Fruit fly (Drosophila melanogaster) whole organism, embryonic: ENCODE data around the gene hook.
A peak's percentile ranks its signal among the peaks of the same experiment; 100 is the strongest.

ENCODE experiments used
- Aef1 ChIP-seq: fragments of 200-800 bp; sonication (Bioruptor generic); IDR thresholded peaks from 3 replicates; pipeline ENCODE4 v1.3.6; 2022; ENCODE audit warnings: missing biosample characterization, missing genetic modification characterization
- Antp ChIP-seq: fragments of 200-800 bp; sonication (Bioruptor generic); optimal IDR thresholded peaks from 3 replicates; lab custom pipeline; 2016; ENCODE audit warnings: missing biosample characterization, missing genetic modification characterization
- Blimp-1 ChIP-seq: fragments of 200-800 bp; sonication (Bioruptor generic); optimal IDR thresholded peaks from 3 replicates; lab custom pipeline; 2018; ENCODE audit warnings: missing biosample characterization, missing genetic modification characterization, mild to moderate bottlenecking, moderate library complexity, missing genetic modification reagents
- C15 ChIP-seq: fragments of 200-800 bp; sonication (Bioruptor generic); IDR thresholded peaks from 3 replicates; pipeline ENCODE4 v1.3.6; 2022; ENCODE audit warnings: missing biosample characterization, missing genetic modification characterization
- CG10274 ChIP-seq: fragments of 200-800 bp; sonication (Bioruptor generic); optimal IDR thresholded peaks from 3 replicates; lab custom pipeline; 2017; ENCODE audit warnings: missing biosample characterization, mild to moderate bottlenecking, missing genetic modification characterization
- CG10543 ChIP-seq: fragments of 200-800 bp; sonication (Bioruptor generic); optimal IDR thresholded peaks from 3 replicates; lab custom pipeline; 2017; ENCODE audit warnings: missing biosample characterization, mild to moderate bottlenecking, missing genetic modification characterization, moderate library complexity
- CG10979 ChIP-seq: fragments of 200-800 bp; sonication (Bioruptor generic); optimal IDR thresholded peaks from 2 replicates; lab custom pipeline; 2018; ENCODE audit warnings: missing biosample characterization, mild to moderate bottlenecking, missing genetic modification characterization, moderate library complexity
- CG11504 ChIP-seq: fragments of 200-800 bp; sonication (Bioruptor generic); optimal IDR thresholded peaks from 3 replicates; lab custom pipeline; 2019; ENCODE audit warnings: missing biosample characterization, mild to moderate bottlenecking, missing genetic modification characterization, moderate library complexity
- CG12659 ChIP-seq: fragments of 200-800 bp; sonication (Bioruptor generic); optimal IDR thresholded peaks from 3 replicates; lab custom pipeline; 2017; ENCODE audit warnings: mild to moderate bottlenecking, missing biosample characterization, missing genetic modification reagents, missing genetic modification characterization
- CG14710 ChIP-seq: fragments of 200-800 bp; sonication (Bioruptor generic); optimal IDR thresholded peaks from 3 replicates; lab custom pipeline; 2019; ENCODE audit warnings: missing biosample characterization, mild to moderate bottlenecking, missing genetic modification characterization, moderate library complexity
- CG15514 ChIP-seq: fragments of 200-800 bp; sonication (Bioruptor generic); optimal IDR thresholded peaks from 3 replicates; lab custom pipeline; 2017; ENCODE audit warnings: missing biosample characterization, missing genetic modification characterization, mild to moderate bottlenecking, moderate library complexity, missing genetic modification reagents
- CG17912 ChIP-seq: fragments of 200-800 bp; sonication (Bioruptor generic); optimal IDR thresholded peaks from 2 replicates; lab custom pipeline; 2018; ENCODE audit warnings: missing biosample characterization, mild to moderate bottlenecking, missing genetic modification characterization
- CG2712 ChIP-seq: fragments of 200-800 bp; optimal IDR thresholded peaks from 3 replicates; lab custom pipeline; 2019; ENCODE audit warnings: missing biosample characterization, mild to moderate bottlenecking, missing genetic modification characterization, moderate library complexity
- CG33213 ChIP-seq: fragments of 200-800 bp; sonication (Bioruptor generic); optimal IDR thresholded peaks from 3 replicates; lab custom pipeline; 2016; ENCODE audit warnings: missing biosample characterization, missing genetic modification characterization
- CG3847 ChIP-seq: fragments of 200-800 bp; sonication (Bioruptor generic); IDR thresholded peaks from 2 replicates; pipeline ENCODE4 v1.3.6; 2022; ENCODE audit warnings: missing biosample characterization, missing genetic modification characterization
- CG4707 ChIP-seq: fragments of 200-800 bp; sonication (Bioruptor generic); optimal IDR thresholded peaks from 2 replicates; lab custom pipeline; 2018; ENCODE audit warnings: missing biosample characterization, mild to moderate bottlenecking, missing genetic modification characterization, moderate library complexity
- CG4854 ChIP-seq: fragments of 200-800 bp; sonication (Bioruptor generic); optimal IDR thresholded peaks from 2 replicates; lab custom pipeline; 2016; ENCODE audit warnings: missing biosample characterization, missing genetic modification characterization, inconsistent platforms
- Dek ChIP-seq: fragments of 200-800 bp; sonication (Bioruptor generic); optimal IDR thresholded peaks from 3 replicates; lab custom pipeline; 2019; ENCODE audit warnings: missing biosample characterization, mild to moderate bottlenecking, missing genetic modification characterization, moderate library complexity
- Dref ChIP-seq: fragments of 200-800 bp; sonication (Bioruptor generic); IDR thresholded peaks from 2 replicates; pipeline ENCODE4 v1.3.6; 2022; ENCODE audit warnings: missing biosample characterization, missing genetic modification characterization
- H15 ChIP-seq: fragments of 200-800 bp; sonication (Bioruptor generic); IDR thresholded peaks from 3 replicates; pipeline ENCODE4 v1.3.6; 2022; ENCODE audit warnings: missing biosample characterization, missing genetic modification characterization
- H2.0 ChIP-seq: fragments of 200-800 bp; sonication (Bioruptor generic); IDR thresholded peaks from 2 replicates; pipeline ENCODE4 v1.3.6; 2022; ENCODE audit warnings: missing biosample characterization, missing genetic modification characterization
- Pdp1 ChIP-seq, 2 experiments: fragments of 200-800 bp; sonication (Bioruptor generic); optimal IDR thresholded peaks; 3 replicates each; lab custom pipeline; 2016; ENCODE audit warnings: missing biosample characterization in 2 of 2, missing genetic modification characterization in 2 of 2, mild to moderate bottlenecking in 1 of 2, moderate library complexity in 1 of 2
- Sin3A ChIP-seq: fragments of >200 bp; optimal IDR thresholded peaks from 2 replicates; lab custom pipeline; 2018
- Sox102F ChIP-seq: fragments of 200-800 bp; sonication (Bioruptor generic); optimal IDR thresholded peaks from 2 replicates; lab custom pipeline; 2018; ENCODE audit warnings: missing biosample characterization, mild to moderate bottlenecking, missing genetic modification characterization, moderate library complexity
- crp ChIP-seq, 2 experiments: fragments of 200-800 bp; sonication (Bioruptor generic); optimal IDR thresholded peaks; 2 replicates in 1 of 2; 3 replicates in 1 of 2; lab custom pipeline; 2017; ENCODE audit warnings: missing biosample characterization in 2 of 2, missing genetic modification characterization in 2 of 2, mild to moderate bottlenecking in 1 of 2, moderate library complexity in 1 of 2
- fd102C ChIP-seq: fragments of 200-800 bp; sonication (Bioruptor generic); optimal IDR thresholded peaks from 2 replicates; lab custom pipeline; 2018; ENCODE audit warnings: missing biosample characterization, mild to moderate bottlenecking, missing genetic modification characterization, moderate library complexity
- gce ChIP-seq: fragments of 200-800 bp; sonication (Bioruptor generic); IDR thresholded peaks from 3 replicates; pipeline ENCODE4 v1.3.6; 2022; ENCODE audit warnings: missing biosample characterization, missing genetic modification characterization
- gt ChIP-seq: fragments of 200-800 bp; sonication (Bioruptor generic); IDR thresholded peaks from 2 replicates; pipeline ENCODE4 v1.3.6; 2022; ENCODE audit warnings: missing biosample characterization, missing genetic modification characterization
- hth ChIP-seq: fragments of >200 bp; optimal IDR thresholded peaks from 2 replicates; lab custom pipeline; 2017; ENCODE audit warnings: inconsistent platforms
- jumu ChIP-seq: fragments of 200-800 bp; sonication (Bioruptor generic); optimal IDR thresholded peaks from 3 replicates; lab custom pipeline; 2016; ENCODE audit warnings: missing biosample characterization, missing genetic modification characterization
- lov ChIP-seq, 2 experiments: fragments of 200-800 bp in 1 of 2; fragments of >200 bp in 1 of 2; sonication (Bioruptor generic) in 1 of 2; IDR thresholded peaks in 1 of 2; optimal IDR thresholded peaks in 1 of 2; 2 replicates in 1 of 2; 3 replicates in 1 of 2; pipeline versions ENCODE4 v1.3.6 to Lab custom; 2017 to 2022; ENCODE audit warnings: missing biosample characterization in 1 of 2, missing genetic modification characterization in 1 of 2
- nmo ChIP-seq: fragments of 200-800 bp; sonication (Bioruptor generic); optimal IDR thresholded peaks from 2 replicates; lab custom pipeline; 2018; ENCODE audit warnings: missing biosample characterization, mild to moderate bottlenecking, missing genetic modification characterization, moderate library complexity
- nom ChIP-seq: fragments of 200-800 bp; sonication (Bioruptor generic); optimal IDR thresholded peaks from 2 replicates; lab custom pipeline; 2017; ENCODE audit warnings: missing biosample characterization, missing genetic modification characterization, mild to moderate bottlenecking, moderate library complexity, missing genetic modification reagents
- odd ChIP-seq: fragments of 200-800 bp; sonication (Bioruptor generic); optimal IDR thresholded peaks from 2 replicates; lab custom pipeline; 2017; ENCODE audit warnings: missing biosample characterization, mild to moderate bottlenecking, missing genetic modification characterization
- otp ChIP-seq: fragments of 200-800 bp; sonication (Bioruptor generic); IDR thresholded peaks from 3 replicates; pipeline ENCODE4, ENCODE4 v1.3.6; 2022; ENCODE audit warnings: missing biosample characterization, missing genetic modification characterization
- pb ChIP-seq: fragments of 200-800 bp; sonication (Bioruptor generic); optimal IDR thresholded peaks from 3 replicates; lab custom pipeline; 2016; ENCODE audit warnings: missing biosample characterization, missing genetic modification characterization
- phol ChIP-seq: fragments of 200-800 bp; sonication (Bioruptor generic); optimal IDR thresholded peaks from 3 replicates; lab custom pipeline; 2018; ENCODE audit warnings: missing biosample characterization, mild to moderate bottlenecking, missing genetic modification characterization, moderate library complexity
- prd ChIP-seq, 3 experiments: fragments of >200 bp in 2 of 3; fragments of 200-800 bp in 1 of 3; sonication (Bioruptor generic) in 1 of 3; optimal IDR thresholded peaks in 2 of 3; IDR thresholded peaks in 1 of 3; 2 replicates in 2 of 3; 3 replicates in 1 of 3; pipeline versions ENCODE4 v1.3.6 to Lab custom; 2017 to 2022; ENCODE audit warnings: missing biosample characterization in 1 of 3, missing genetic modification characterization in 1 of 3
- pzg ChIP-seq: fragments of 200-800 bp; sonication (Bioruptor generic); optimal IDR thresholded peaks from 3 replicates; lab custom pipeline; 2018; ENCODE audit warnings: missing biosample characterization, mild to moderate bottlenecking, missing genetic modification characterization, moderate library complexity
- sc ChIP-seq, 3 experiments: fragments of >200 bp in 2 of 3; fragments of 200-800 bp in 1 of 3; sonication (Bioruptor generic) in 1 of 3; optimal IDR thresholded peaks; 2 replicates in 2 of 3; 3 replicates in 1 of 3; lab custom pipeline; 2017; ENCODE audit warnings: mild to moderate bottlenecking in 1 of 3, missing biosample characterization in 1 of 3, missing genetic modification characterization in 1 of 3, missing genetic modification reagents in 1 of 3
- scrt ChIP-seq: fragments of 200-800 bp; sonication (Bioruptor generic); optimal IDR thresholded peaks from 2 replicates; lab custom pipeline; 2018; ENCODE audit warnings: missing biosample characterization, mild to moderate bottlenecking, missing genetic modification characterization, moderate library complexity
- sens ChIP-seq: fragments of 200-800 bp; sonication (Bioruptor generic); peaks from one replicate; lab custom pipeline; 2016; ENCODE audit warnings: missing biosample characterization, missing genetic modification characterization
- seq ChIP-seq: fragments of 200-800 bp; sonication (Bioruptor generic); IDR thresholded peaks from 2 replicates; pipeline ENCODE4 v1.3.6; 2022; ENCODE audit warnings: missing biosample characterization, missing genetic modification characterization
- ssp ChIP-seq: fragments of 200-800 bp; sonication (Bioruptor generic); IDR thresholded peaks from 2 replicates; pipeline ENCODE4 v1.3.6; 2022; ENCODE audit warnings: missing biosample characterization, missing genetic modification characterization
- trem ChIP-seq: fragments of 200-800 bp; optimal IDR thresholded peaks from 3 replicates; lab custom pipeline; 2019; ENCODE audit warnings: missing biosample characterization, mild to moderate bottlenecking, missing genetic modification characterization, moderate library complexity
- wdn ChIP-seq: fragments of 200-800 bp; sonication (Bioruptor generic); IDR thresholded peaks from 2 replicates; pipeline ENCODE4 v1.3.6; 2022; ENCODE audit warnings: missing biosample characterization, missing genetic modification characterization
- wek ChIP-seq: fragments of 200-800 bp; sonication (Bioruptor generic); optimal IDR thresholded peaks from 3 replicates; lab custom pipeline; 2018; ENCODE audit warnings: missing biosample characterization, mild to moderate bottlenecking, missing genetic modification characterization, moderate library complexity

Gene hook

dm6 chr2L:19078928-19079327 is 45.6 kb upstream of the hook start, which contains the start of gene CG10700:
CG10700 (minus strand) TSS chr2L:19079028.
- TF ChIP-seq H15 (GFP tag; lab: Robert Waterston, UW) (no peak), H2.0 (GFP tag; lab: Robert Waterston, UW) (no peak), fd102C (no peak), gce (no peak), Antp (GFP tag; lab: Kevin White, UChicago) (no peak), CG17912 (GFP tag; lab: Kevin White, UChicago) (no peak), C15 (GFP tag; lab: Robert Waterston, UW) (no peak), otp (GFP tag; lab: Robert Waterston, UW) (no peak), sc (optimal IDR thresholded peaks at IDR 0.05; lab: Kevin White, UChicago) (no peak), sc (GFP tag; optimal IDR thresholded peaks at IDR 0.05; lab: Kevin White, UChicago) (no peak), CG4854 (GFP tag; lab: Kevin White, UChicago) (no peak), scrt (GFP tag; lab: Kevin White, UChicago) (no peak)

DNA sequence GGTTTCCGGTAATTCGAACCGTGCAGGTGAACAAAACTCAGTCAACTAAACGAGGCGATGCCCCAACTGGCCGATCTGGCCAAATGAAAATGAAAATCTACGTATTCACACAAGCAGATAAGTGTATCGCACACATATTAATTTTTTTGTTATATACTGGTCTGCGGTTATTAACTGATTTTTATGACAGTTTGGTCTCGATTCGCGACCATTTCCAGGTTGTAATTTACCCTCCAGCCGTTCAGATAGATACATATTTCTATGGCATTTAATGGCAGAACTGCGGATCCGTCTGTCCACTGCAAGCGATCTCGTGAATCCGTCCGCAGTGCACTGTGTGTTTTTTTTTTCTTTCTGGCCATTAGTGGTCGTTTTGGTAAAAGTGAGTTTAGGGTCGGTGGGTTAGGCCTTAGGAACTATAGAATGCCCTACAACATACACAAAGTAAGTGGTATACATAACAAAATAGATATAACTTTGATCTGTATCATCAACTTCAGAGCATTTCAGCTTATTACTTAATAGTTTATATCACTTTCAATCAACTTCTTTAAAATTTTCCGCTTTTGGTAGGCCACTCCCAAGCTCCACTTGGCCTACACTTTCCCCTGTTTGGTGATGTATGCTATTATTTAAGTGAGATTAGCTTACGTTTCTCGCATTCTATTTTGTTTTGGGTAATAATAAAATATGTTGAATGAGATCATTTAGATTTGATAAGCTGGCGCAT is 41.0 kb upstream of the hook start, which contains the start of gene CG17572:
TSS of gene CG17572 (minus strand) at position 51 of the 730 bp plus-strand sequence.
- TF ChIP-seq CG15514 (GFP tag; lab: Kevin White, UChicago) (no peak), gt (GFP tag; lab: Robert Waterston, UW) (no peak), odd (GFP tag; lab: Kevin White, UChicago) (no peak), CG3847 (GFP tag; lab: Robert Waterston, UW) (no peak), trem (tag; lab: Kevin White, UChicago) (no peak), Dref (GFP tag; lab: Robert Waterston, UW) (no peak), crp (GFP tag; optimal IDR thresholded peaks at IDR 0.05; lab: Kevin White, UChicago) (no peak), Aef1 (no peak), CG10979 (tag; lab: Kevin White, UChicago) (no peak), Pdp1 (GFP tag; optimal IDR thresholded peaks at IDR 0.05; lab: Kevin White, UChicago) (no peak), pzg (no peak), Sox102F (GFP tag; lab: Kevin White, UChicago) (peak; percentile 9), CG10274 (GFP tag; lab: Kevin White, UChicago) (peak; percentile 88), ssp (no peak), seq (GFP tag; lab: Robert Waterston, UW) (no peak), CG2712 (tag; lab: Kevin White, UChicago) (no peak), lov (optimal IDR thresholded peaks at IDR 0.05; lab: Kevin White, UChicago) (no peak), lov (GFP tag; IDR thresholded peaks at IDR 0.05; lab: Robert Waterston, UW) (no peak), pb (no peak), jumu (GFP tag; lab: Kevin White, UChicago) (no peak), CG11504 (tag; lab: Kevin White, UChicago) (peak; percentile 23), wdn (GFP tag; lab: Robert Waterston, UW) (no peak), CG14710 (no peak), prd (optimal IDR thresholded peaks at IDR 0.05; lab: Kevin White, UChicago) (no peak), prd (GFP tag; IDR thresholded peaks at IDR 0.05; lab: Robert Waterston, UW) (no peak), hth (lab: Kevin White, UChicago) (no peak), CG10543 (no peak), phol (peak; percentile 9), Blimp-1 (peak; percentile 60), CG12659 (no peak), sens (peak; percentile 80), CG4707 (no peak), Sin3A (lab: Kevin White, UChicago) (no peak), nmo (GFP tag; lab: Kevin White, UChicago) (peak; percentile 9), Dek (tag; lab: Kevin White, UChicago) (no peak), wek (no peak), CG33213 (no peak), nom (GFP tag; lab: Kevin White, UChicago) (no peak)
- TF ChIP-seq, all 482 proteins: peak for 7
